Fruit fly (Drosophila melanogaster) whole organism, embryonic: ENCODE measurements around the gene Apoltp.

ENCODE experiments used
- BtbVII ChIP-seq: fragments of 200-800 bp; sonication (Bioruptor generic); optimal IDR thresholded peaks from 3 replicates; lab custom pipeline; 2017; ENCODE audit warnings: missing biosample characterization, mild to moderate bottlenecking, missing genetic modification characterization
- CG10209 ChIP-seq: fragments of 200-800 bp; sonication (Bioruptor generic); optimal IDR thresholded peaks from 3 replicates; lab custom pipeline; 2017; ENCODE audit warnings: missing biosample characterization, mild to moderate bottlenecking, missing genetic modification characterization, missing genetic modification reagents
- CG12155 ChIP-seq: fragments of 200-800 bp; sonication (Bioruptor generic); optimal IDR thresholded peaks from 3 replicates; lab custom pipeline; 2016; ENCODE audit warnings: missing biosample characterization, missing genetic modification characterization
- CG13424 ChIP-seq: fragments of 200-800 bp; sonication (Bioruptor generic); optimal IDR thresholded peaks from 2 replicates; lab custom pipeline; 2019; ENCODE audit warnings: missing biosample characterization, mild to moderate bottlenecking, missing genetic modification characterization, moderate library complexity
- CG13894 ChIP-seq: fragments of 200-800 bp; sonication (Bioruptor generic); optimal IDR thresholded peaks from 3 replicates; lab custom pipeline; 2018; ENCODE audit warnings: missing biosample characterization, mild to moderate bottlenecking, missing genetic modification characterization, moderate library complexity
- CG14860 ChIP-seq: fragments of 200-800 bp; sonication (Bioruptor generic); IDR thresholded peaks from 3 replicates; pipeline ENCODE4 v1.3.6; 2022; ENCODE audit warnings: missing biosample characterization, missing genetic modification characterization; ENCODE audit not compliant: partially characterized antibody
- CG14965 ChIP-seq: fragments of 200-800 bp; sonication (Bioruptor generic); optimal IDR thresholded peaks from 2 replicates; lab custom pipeline; 2016; ENCODE audit warnings: missing biosample characterization, missing genetic modification characterization, borderline replicate concordance
- CG16779 ChIP-seq: fragments of 200-800 bp; sonication (Bioruptor generic); IDR thresholded peaks from 2 replicates; pipeline ENCODE4 v1.3.6; 2022; ENCODE audit warnings: missing biosample characterization, missing genetic modification characterization
- CG16863 ChIP-seq: fragments of 200-800 bp; sonication (Bioruptor generic); optimal IDR thresholded peaks from 3 replicates; lab custom pipeline; 2016; ENCODE audit warnings: missing biosample characterization, missing genetic modification characterization
- CG17361 ChIP-seq: fragments of 200-800 bp; sonication (Bioruptor generic); IDR thresholded peaks from 3 replicates; pipeline ENCODE4 v1.3.6; 2022; ENCODE audit warnings: missing biosample characterization, missing genetic modification characterization
- CG1832 ChIP-seq: fragments of 200-800 bp; sonication (Bioruptor generic); optimal IDR thresholded peaks from 2 replicates; lab custom pipeline; 2017; ENCODE audit warnings: missing biosample characterization, mild to moderate bottlenecking, missing genetic modification characterization, inconsistent platforms
- CG18619 ChIP-seq: fragments of 200-800 bp; sonication (Bioruptor generic); optimal IDR thresholded peaks from 3 replicates; lab custom pipeline; 2017; ENCODE audit warnings: missing biosample characterization, mild to moderate bottlenecking, missing genetic modification characterization
- CG2116 ChIP-seq: fragments of 200-800 bp; sonication (Bioruptor generic); optimal IDR thresholded peaks from 3 replicates; lab custom pipeline; 2018; ENCODE audit warnings: missing biosample characterization, mild to moderate bottlenecking, missing genetic modification characterization
- CG30403 ChIP-seq: fragments of 200-800 bp; sonication (Bioruptor generic); optimal IDR thresholded peaks from 3 replicates; lab custom pipeline; 2016; ENCODE audit warnings: missing biosample characterization, missing genetic modification characterization
- CG31441 ChIP-seq: fragments of 200-800 bp; sonication (Bioruptor generic); IDR thresholded peaks from 2 replicates; pipeline ENCODE4 v1.3.6; 2022; ENCODE audit warnings: missing biosample characterization, missing genetic modification characterization
- CG32532 ChIP-seq: fragments of 200-800 bp; sonication (Bioruptor generic); IDR thresholded peaks from 2 replicates; pipeline ENCODE4 v1.3.6; 2022; ENCODE audit warnings: missing biosample characterization, missing genetic modification characterization
- CG4282 ChIP-seq: fragments of 200-800 bp; sonication (Bioruptor generic); optimal IDR thresholded peaks from 2 replicates; lab custom pipeline; 2016; ENCODE audit warnings: missing biosample characterization, missing genetic modification characterization
- CG6654 ChIP-seq: fragments of 200-800 bp; sonication (Bioruptor generic); optimal IDR thresholded peaks from 2 replicates; lab custom pipeline; 2017; ENCODE audit warnings: missing biosample characterization, mild to moderate bottlenecking, missing genetic modification characterization
- CG6683 ChIP-seq: fragments of 200-800 bp; sonication (Bioruptor generic); optimal IDR thresholded peaks from 2 replicates; lab custom pipeline; 2017; ENCODE audit warnings: missing biosample characterization, mild to moderate bottlenecking, missing genetic modification characterization, missing genetic modification reagents
- CG7839 ChIP-seq: fragments of 200-800 bp; sonication (Bioruptor generic); optimal IDR thresholded peaks from 3 replicates; lab custom pipeline; 2018; ENCODE audit warnings: missing biosample characterization, mild to moderate bottlenecking, missing genetic modification characterization, moderate library complexity
- CG8281 ChIP-seq: fragments of 200-800 bp; sonication (Bioruptor generic); optimal IDR thresholded peaks from 2 replicates; lab custom pipeline; 2018; ENCODE audit warnings: missing biosample characterization, mild to moderate bottlenecking, missing genetic modification characterization, moderate library complexity
- CG8478 ChIP-seq: fragments of >200 bp; optimal IDR thresholded peaks from 2 replicates; lab custom pipeline; 2018
- CG9727 ChIP-seq: fragments of 200-800 bp; sonication (Bioruptor generic); optimal IDR thresholded peaks from 3 replicates; lab custom pipeline; 2017; ENCODE audit warnings: missing biosample characterization, mild to moderate bottlenecking, missing genetic modification characterization
- Chrac-16 ChIP-seq: fragments of 200-800 bp; sonication (Bioruptor generic); optimal IDR thresholded peaks from 3 replicates; lab custom pipeline; 2016; ENCODE audit warnings: missing biosample characterization, missing genetic modification characterization
- Fer3 ChIP-seq: fragments of 200-800 bp; sonication (Bioruptor generic); optimal IDR thresholded peaks from 2 replicates; lab custom pipeline; 2018; ENCODE audit warnings: missing biosample characterization, mild to moderate bottlenecking, missing genetic modification characterization, moderate library complexity
- H2.0 ChIP-seq: fragments of 200-800 bp; sonication (Bioruptor generic); IDR thresholded peaks from 2 replicates; pipeline ENCODE4 v1.3.6; 2022; ENCODE audit warnings: missing biosample characterization, missing genetic modification characterization
- HmgD ChIP-seq: fragments of 200-800 bp; sonication (Bioruptor generic); optimal IDR thresholded peaks from 3 replicates; lab custom pipeline; 2016; ENCODE audit warnings: missing biosample characterization, missing genetic modification characterization
- Mrtf ChIP-seq: fragments of 200-800 bp; sonication (Bioruptor generic); IDR thresholded peaks from 3 replicates; pipeline ENCODE4 v1.3.6; 2022; ENCODE audit warnings: missing biosample characterization, missing genetic modification characterization
- Oli ChIP-seq: fragments of 200-800 bp; sonication (Bioruptor generic); optimal IDR thresholded peaks from 2 replicates; lab custom pipeline; 2018; ENCODE audit warnings: missing biosample characterization, mild to moderate bottlenecking, missing genetic modification characterization, moderate library complexity
- Poxn ChIP-seq: fragments of 200-800 bp; sonication (Bioruptor generic); IDR thresholded peaks from 2 replicates; pipeline ENCODE4 v1.3.6; 2022; ENCODE audit warnings: missing biosample characterization, missing genetic modification characterization
- Side ChIP-seq: fragments of 200-800 bp; sonication (Bioruptor generic); optimal IDR thresholded peaks from 2 replicates; lab custom pipeline; 2016; ENCODE audit warnings: missing biosample characterization, missing genetic modification characterization
- Sox100B ChIP-seq: fragments of 200-800 bp; sonication (Bioruptor generic); optimal IDR thresholded peaks from 3 replicates; lab custom pipeline; 2018; ENCODE audit warnings: missing biosample characterization, mild to moderate bottlenecking, missing genetic modification characterization
- al ChIP-seq: fragments of 200-800 bp; sonication (Bioruptor generic); IDR thresholded peaks from 2 replicates; pipeline ENCODE4 v1.3.6; 2022; ENCODE audit warnings: missing biosample characterization, missing genetic modification characterization
- az2 ChIP-seq: fragments of 200-800 bp; sonication (Bioruptor generic); optimal IDR thresholded peaks from 3 replicates; lab custom pipeline; 2016; ENCODE audit warnings: missing biosample characterization, missing genetic modification characterization
- cas ChIP-seq: fragments of 200-800 bp; sonication (Bioruptor generic); IDR thresholded peaks from 2 replicates; pipeline ENCODE4 v1.3.6; 2022; ENCODE audit warnings: missing biosample characterization, missing genetic modification characterization
- chn ChIP-seq: fragments of 200-800 bp; sonication (Bioruptor generic); optimal IDR thresholded peaks from 2 replicates; lab custom pipeline; 2016; ENCODE audit warnings: missing biosample characterization, missing genetic modification characterization
- ci ChIP-seq: fragments of 200-800 bp; sonication (Bioruptor generic); IDR thresholded peaks from 3 replicates; pipeline ENCODE4 v1.3.6; 2022; ENCODE audit warnings: missing biosample characterization, missing genetic modification characterization
- dimm ChIP-seq: fragments of 200-800 bp; sonication (Bioruptor generic); IDR thresholded peaks from 2 replicates; pipeline ENCODE4 v1.3.6; 2022; ENCODE audit warnings: missing biosample characterization, missing genetic modification characterization
- gcm ChIP-seq: fragments of 200-800 bp; sonication (Bioruptor generic); optimal IDR thresholded peaks from 2 replicates; lab custom pipeline; 2019; ENCODE audit warnings: missing biosample characterization, mild to moderate bottlenecking, missing genetic modification characterization, moderate library complexity
- gt ChIP-seq: fragments of 200-800 bp; sonication (Bioruptor generic); IDR thresholded peaks from 2 replicates; pipeline ENCODE4 v1.3.6; 2022; ENCODE audit warnings: missing biosample characterization, missing genetic modification characterization
- ham ChIP-seq: fragments of 200-800 bp; sonication (Bioruptor generic); IDR thresholded peaks from 2 replicates; pipeline ENCODE4 v1.3.6; 2022; ENCODE audit warnings: missing biosample characterization, missing genetic modification characterization
- kay ChIP-seq: fragments of 200-800 bp; sonication (Bioruptor generic); optimal IDR thresholded peaks from 2 replicates; lab custom pipeline; 2016; ENCODE audit warnings: missing biosample characterization, missing genetic modification characterization
- lola ChIP-seq, 3 experiments: fragments of >200 bp in 2 of 3; fragments of 200-800 bp in 1 of 3; sonication (Bioruptor generic) in 1 of 3; optimal IDR thresholded peaks; 2 replicates each; lab custom pipeline; 2017 to 2019; ENCODE audit warnings: missing biosample characterization in 3 of 3, missing genetic modification characterization in 3 of 3, mild to moderate bottlenecking in 1 of 3, moderate library complexity in 1 of 3
- mld ChIP-seq: fragments of 200-800 bp; sonication (Bioruptor generic); IDR thresholded peaks from 3 replicates; pipeline ENCODE4 v1.3.6; 2022; ENCODE audit warnings: missing biosample characterization, missing genetic modification characterization; ENCODE audit not compliant: partially characterized antibody
- sqz ChIP-seq: fragments of 200-800 bp; sonication (Bioruptor generic); optimal IDR thresholded peaks from 3 replicates; lab custom pipeline; 2018; ENCODE audit warnings: missing biosample characterization, mild to moderate bottlenecking, missing genetic modification characterization
- ssp ChIP-seq: fragments of 200-800 bp; sonication (Bioruptor generic); IDR thresholded peaks from 2 replicates; pipeline ENCODE4 v1.3.6; 2022; ENCODE audit warnings: missing biosample characterization, missing genetic modification characterization
- tll ChIP-seq, 2 experiments: fragments of 200-800 bp in 1 of 2; fragments of >200 bp in 1 of 2; sonication (Bioruptor generic) in 1 of 2; optimal IDR thresholded peaks; 2 replicates each; lab custom pipeline; 2017 to 2019; ENCODE audit warnings: missing biosample characterization in 2 of 2, missing genetic modification characterization in 2 of 2, mild to moderate bottlenecking in 1 of 2, moderate library complexity in 1 of 2
- tna ChIP-seq: fragments of 200-800 bp; sonication (Bioruptor generic); IDR thresholded peaks from 2 replicates; pipeline ENCODE4 v1.3.6; 2022; ENCODE audit warnings: missing biosample characterization, missing genetic modification characterization; ENCODE audit not compliant: partially characterized antibody
- usp ChIP-seq: fragments of >200 bp; optimal IDR thresholded peaks from 2 replicates; lab custom pipeline; 2017; ENCODE audit warnings: missing biosample characterization, missing genetic modification characterization
- z ChIP-seq: fragments of 200-800 bp; sonication (Bioruptor generic); IDR thresholded peaks from 3 replicates; pipeline ENCODE4 v1.3.6; 2022; ENCODE audit warnings: missing biosample characterization, missing genetic modification characterization

Apoltp gene

DNA sequence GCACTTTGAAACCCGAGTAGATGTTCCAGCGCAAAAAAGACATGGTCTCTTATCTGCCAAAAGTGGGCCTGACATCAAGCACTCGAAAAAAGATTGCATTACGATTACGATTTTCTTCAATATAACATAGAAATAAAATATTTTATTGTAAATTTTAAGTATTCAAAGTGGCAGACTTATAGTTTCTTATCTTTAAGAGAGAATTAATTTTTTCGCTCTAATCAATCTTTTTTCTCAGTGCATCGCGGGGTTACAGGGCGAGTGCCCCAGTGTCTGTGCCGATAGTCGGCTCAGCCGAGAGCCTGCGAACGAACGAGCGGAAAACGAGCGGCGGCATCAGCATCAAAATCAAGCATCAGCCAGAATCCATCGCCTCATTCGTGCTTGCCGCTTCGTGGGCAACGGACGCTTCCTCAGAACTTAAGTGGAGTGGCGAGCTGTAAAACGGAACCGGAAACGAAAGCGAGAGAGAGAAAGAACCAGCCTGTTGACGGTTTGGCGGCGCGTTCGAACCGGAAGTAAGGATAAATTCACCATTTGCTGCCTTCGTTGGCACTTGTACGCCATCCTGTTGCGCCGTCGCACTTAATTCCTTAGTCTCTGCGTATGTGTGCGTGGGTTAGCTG, at the start of gene Apoltp (continued):
- TF ChIP-seq CG7839 (tag; lab: Kevin White, UChicago) (peak; percentile 83), ci (GFP tag; lab: Robert Waterston, UW) (peak; percentile 59; the same call in 2 of the 3 replicates), Side (GFP tag; lab: Kevin White, UChicago) (peak; percentile 12), sqz (no peak), CG2116 (GFP tag; lab: Kevin White, UChicago) (no peak), usp (GFP tag; lab: Kevin White, UChicago) (no peak), CG8478 (lab: Kevin White, UChicago) (no peak), HmgD (no peak), CG16779 (GFP tag; lab: Robert Waterston, UW) (peak; percentile 52; the same call in 1 of the 2 replicates), Oli (tag; lab: Kevin White, UChicago) (peak; percentile 52), CG6654 (peak; percentile 51), Chrac-16 (GFP tag; lab: Kevin White, UChicago) (peak; percentile 19), z (GFP tag; lab: Robert Waterston, UW) (no peak), ham (GFP tag; lab: Robert Waterston, UW) (no peak), CG30403 (GFP tag; lab: Kevin White, UChicago) (peak; percentile 55), CG9727 (GFP tag; lab: Kevin White, UChicago) (peak; percentile 77), CG13894 (tag; lab: Kevin White, UChicago) (peak; percentile 92), mld (no peak), CG6683 (GFP tag; lab: Kevin White, UChicago) (no peak), CG4282 (no peak), al (GFP tag; lab: Robert Waterston, UW) (peak; percentile 43; the same call in 1 of the 2 replicates), Fer3 (peak; percentile 79), CG8281 (peak; percentile 19), Sox100B (GFP tag; lab: Kevin White, UChicago) (peak; percentile 52), tna (GFP tag; lab: Robert Waterston, UW) (no peak), lola (GFP tag; optimal IDR thresholded peaks at IDR 0.05; lab: Kevin White, UChicago) (peak in 1 of 3 experiments; percentile 33), gt (no peak), H2.0 (GFP tag; lab: Robert Waterston, UW) (peak; percentile 49), ssp (GFP tag; lab: Robert Waterston, UW) (peak; percentile 52), CG12155 (peak; percentile 10), CG1832 (GFP tag; lab: Kevin White, UChicago) (no peak), dimm (GFP tag; lab: Robert Waterston, UW) (no peak), CG18619 (GFP tag; lab: Kevin White, UChicago) (peak; percentile 54), Mrtf (peak; percentile 17; the same call in 1 of the 3 replicates), Poxn (no peak), tll (GFP tag; optimal IDR thresholded peaks at IDR 0.05; lab: Kevin White, UChicago) (no peak), CG14965 (GFP tag; lab: Kevin White, UChicago) (no peak), CG17361 (GFP tag; lab: Robert Waterston, UW) (no peak; the same call in 2 of the 3 replicates), CG31441 (GFP tag; lab: Robert Waterston, UW) (peak; percentile 74), CG13424 (tag; lab: Kevin White, UChicago) (peak; percentile 60), az2 (GFP tag; lab: Kevin White, UChicago) (peak; percentile 42), CG10209 (GFP tag; lab: Kevin White, UChicago) (peak; percentile 70), CG32532 (GFP tag; lab: Robert Waterston, UW) (peak; percentile 81), kay (GFP tag; lab: Kevin White, UChicago) (peak; percentile 12), gcm (peak; percentile 69), CG14860 (GFP tag; lab: Robert Waterston, UW) (no peak), chn (GFP tag; lab: Kevin White, UChicago) (no peak), CG16863 (GFP tag; lab: Kevin White, UChicago) (no peak), BtbVII (GFP tag; lab: Kevin White, UChicago) (peak; percentile 76), cas (GFP tag; lab: Robert Waterston, UW) (no peak)
